Worm (Caenorhabditis elegans) whole organism, young adult: ENCODE results near the gene lst-6.

Experiments
- B0336.3 ChIP-seq: fragments of 200-800 bp; sonication (Bioruptor generic); IDR thresholded peaks from 2 replicates; pipeline ENCODE4 v1.3.6; 2022; ENCODE audit warnings: missing genetic modification characterization, missing compliant biosample characterization
- F23B12.7 ChIP-seq: sonication (generic microtip); optimal IDR thresholded peaks from 2 replicates; lab custom pipeline; 2017; ENCODE audit warnings: missing genetic modification characterization, mild to moderate bottlenecking, missing compliant biosample characterization, antibody characterized with exemption, moderate library complexity; ENCODE audit not compliant: insufficient read depth
- F37B4.10 ChIP-seq: fragments of 200-800 bp; sonication (Bioruptor generic); IDR thresholded peaks from 2 replicates; pipeline ENCODE4 v1.3.6; 2022; ENCODE audit warnings: missing genetic modification characterization, missing compliant biosample characterization
- F52B5.7 ChIP-seq: sonication (generic microtip); optimal IDR thresholded peaks from 2 replicates; lab custom pipeline; 2016; ENCODE audit warnings: mild to moderate bottlenecking, missing genetic modification characterization, missing compliant biosample characterization
- F57A8.1 ChIP-seq: fragments of 200-800 bp; sonication (Bioruptor generic); optimal IDR thresholded peaks from 2 replicates; lab custom pipeline; 2018; ENCODE audit warnings: mild to moderate bottlenecking, missing genetic modification characterization, moderate library complexity, missing compliant biosample characterization
- F57C9.4 ChIP-seq: sonication (generic microtip); optimal IDR thresholded peaks from 2 replicates; lab custom pipeline; 2017; ENCODE audit warnings: mild to moderate bottlenecking, missing genetic modification characterization, missing compliant biosample characterization
- T07F8.4 ChIP-seq: sonication (generic microtip); optimal IDR thresholded peaks from 2 replicates; lab custom pipeline; 2016; ENCODE audit warnings: mild to moderate bottlenecking, missing genetic modification characterization, moderate library complexity, missing compliant biosample characterization
- T26A5.8 ChIP-seq: sonication (generic microtip); optimal IDR thresholded peaks from 2 replicates; lab custom pipeline; 2016; ENCODE audit warnings: missing genetic modification characterization, missing compliant biosample characterization
- Y56A3A.18 ChIP-seq: fragments of 200-800 bp; sonication (Bioruptor generic); IDR thresholded peaks from 2 replicates; pipeline ENCODE4 v1.3.6; 2022; ENCODE audit warnings: missing genetic modification reagents, missing genetic modification characterization, missing compliant biosample characterization
- Y79H2A.3 ChIP-seq: fragments of 200-800 bp; sonication (Bioruptor generic); conservative IDR thresholded peaks from 2 replicates; pipeline ENCODE4 v1.3.6; 2022; ENCODE audit warnings: missing genetic modification reagents, missing genetic modification characterization, missing compliant biosample characterization
- Y95B8A.8 ChIP-seq: fragments of 200-800 bp; sonication (Bioruptor generic); IDR thresholded peaks from 2 replicates; pipeline ENCODE4 v1.3.6; 2022; ENCODE audit warnings: missing genetic modification reagents, missing genetic modification characterization, missing compliant biosample characterization
- aptf-2 ChIP-seq: fragments of 200-800 bp; sonication (Bioruptor generic); conservative IDR thresholded peaks from 2 replicates; pipeline ENCODE4 v1.3.6; 2022; ENCODE audit warnings: missing genetic modification reagents, missing genetic modification characterization, missing compliant biosample characterization
- aptf-3 ChIP-seq: fragments of 200-800 bp; sonication (Bioruptor generic); IDR thresholded peaks from 2 replicates; pipeline ENCODE4 v1.3.6; 2022; ENCODE audit warnings: missing genetic modification characterization, missing compliant biosample characterization
- attf-5 ChIP-seq: fragments of 200-800 bp; sonication (Bioruptor generic); optimal IDR thresholded peaks from 2 replicates; lab custom pipeline; 2018; ENCODE audit warnings: mild to moderate bottlenecking, missing genetic modification characterization, missing compliant biosample characterization
- cebp-1 ChIP-seq, 2 experiments: fragments of 200-800 bp in 1 of 2; sonication (Bioruptor generic) in 1 of 2; sonication (generic microtip) in 1 of 2; IDR thresholded peaks in 1 of 2; optimal IDR thresholded peaks in 1 of 2; 2 replicates each; pipeline versions ENCODE4 v1.3.6 to Lab custom; 2017 to 2022; ENCODE audit warnings: missing compliant biosample characterization in 2 of 2, missing genetic modification characterization in 2 of 2, mild to moderate bottlenecking in 1 of 2, missing genetic modification reagents in 1 of 2, moderate library complexity in 1 of 2
- ceh-100 ChIP-seq: fragments of 200-800 bp; sonication (Bioruptor generic); IDR thresholded peaks from 2 replicates; pipeline ENCODE4 v1.3.6; 2022; ENCODE audit warnings: missing genetic modification reagents, missing genetic modification characterization, missing compliant biosample characterization
- ceh-27 ChIP-seq: fragments of 200-800 bp; sonication (Bioruptor generic); optimal IDR thresholded peaks from 2 replicates; lab custom pipeline; 2018; ENCODE audit warnings: mild to moderate bottlenecking, missing genetic modification characterization, moderate library complexity, missing compliant biosample characterization
- ceh-40 ChIP-seq: fragments of 200-800 bp; sonication (Bioruptor generic); IDR thresholded peaks from 2 replicates; pipeline ENCODE4 v1.3.6; 2022; ENCODE audit warnings: missing genetic modification characterization, missing compliant biosample characterization
- ceh-79 ChIP-seq: sonication (generic microtip); optimal IDR thresholded peaks from 2 replicates; lab custom pipeline; 2017; ENCODE audit warnings: mild to moderate bottlenecking, missing genetic modification characterization, missing compliant biosample characterization
- die-1 ChIP-seq: sonication (generic microtip); optimal IDR thresholded peaks from 2 replicates; lab custom pipeline; 2016; ENCODE audit warnings: missing genotype, mild to moderate bottlenecking, missing genetic modification characterization, missing compliant biosample characterization
- dpff-1 ChIP-seq: sonication (generic microtip); optimal IDR thresholded peaks from 2 replicates; lab custom pipeline; 2017; ENCODE audit warnings: mild to moderate bottlenecking, missing genetic modification characterization, missing compliant biosample characterization
- egl-44 ChIP-seq: fragments of 200-800 bp; sonication (Bioruptor generic); IDR thresholded peaks from 2 replicates; pipeline ENCODE4 v1.3.6; 2022; ENCODE audit warnings: missing genetic modification reagents, missing genetic modification characterization, missing compliant biosample characterization
- fkh-3 ChIP-seq: sonication (generic microtip); optimal IDR thresholded peaks from 2 replicates; lab custom pipeline; 2016; ENCODE audit warnings: mild to moderate bottlenecking, missing genetic modification characterization, missing compliant biosample characterization
- hlh-12 ChIP-seq: sonication (generic microtip); optimal IDR thresholded peaks from 2 replicates; lab custom pipeline; 2016; ENCODE audit warnings: missing genetic modification characterization, missing compliant biosample characterization
- hmg-1.2 ChIP-seq: fragments of 200-800 bp; sonication (Bioruptor generic); IDR thresholded peaks from 2 replicates; pipeline ENCODE4 v1.3.6; 2022; ENCODE audit warnings: missing genetic modification reagents, missing genetic modification characterization, missing compliant biosample characterization
- hrde-1 ChIP-seq: sonication (generic microtip); optimal IDR thresholded peaks from 2 replicates; lab custom pipeline; 2016; ENCODE audit warnings: missing genetic modification characterization, mild to moderate bottlenecking, missing compliant biosample characterization, moderate library complexity, missing genotype, missing genetic modification reagents, borderline replicate concordance
- let-526 ChIP-seq: fragments of 200-800 bp; sonication (Bioruptor generic); IDR thresholded peaks from 2 replicates; pipeline ENCODE4 v1.3.6; 2022; ENCODE audit warnings: missing genetic modification reagents, missing genetic modification characterization, missing compliant biosample characterization
- let-607 ChIP-seq, 2 experiments: fragments of 200-800 bp in 1 of 2; sonication (Bioruptor generic) in 1 of 2; sonication (generic microtip) in 1 of 2; optimal IDR thresholded peaks; 2 replicates each; lab custom pipeline; 2016 to 2018; ENCODE audit warnings: mild to moderate bottlenecking in 2 of 2, missing compliant biosample characterization in 2 of 2, missing genetic modification characterization in 2 of 2, moderate library complexity in 2 of 2, missing genotype in 1 of 2
- lin-26 ChIP-seq: fragments of 200-800 bp; sonication (Bioruptor generic); IDR thresholded peaks from 2 replicates; pipeline ENCODE4 v1.3.6; 2022; ENCODE audit warnings: missing genetic modification reagents, missing genetic modification characterization, missing compliant biosample characterization
- lin-40 ChIP-seq: sonication (generic microtip); optimal IDR thresholded peaks from 2 replicates; lab custom pipeline; 2016; ENCODE audit warnings: missing genetic modification characterization, mild to moderate bottlenecking, missing compliant biosample characterization, missing genotype, missing genetic modification reagents
- lsl-1 ChIP-seq: fragments of 200-800 bp; sonication (Bioruptor generic); optimal IDR thresholded peaks from 2 replicates; lab custom pipeline; 2018; ENCODE audit warnings: mild to moderate bottlenecking, missing genetic modification characterization, moderate library complexity, missing compliant biosample characterization
- madf-6 ChIP-seq: fragments of 200-800 bp; sonication (Bioruptor generic); IDR thresholded peaks from 2 replicates; pipeline ENCODE4 v1.3.6; 2022; ENCODE audit warnings: missing genetic modification reagents, missing genetic modification characterization, missing compliant biosample characterization
- mel-28 ChIP-seq: sonication (generic microtip); optimal IDR thresholded peaks from 2 replicates; lab custom pipeline; 2016; ENCODE audit warnings: borderline replicate concordance, mild to moderate bottlenecking, missing genetic modification characterization, missing compliant biosample characterization
- mes-4 ChIP-seq: sonication (generic microtip); optimal IDR thresholded peaks from 2 replicates; lab custom pipeline; 2016; ENCODE audit warnings: missing genotype, missing genetic modification characterization, missing compliant biosample characterization
- mxl-1 ChIP-seq: sonication (generic microtip); optimal IDR thresholded peaks from 2 replicates; lab custom pipeline; 2016; ENCODE audit warnings: missing genetic modification characterization, missing compliant biosample characterization
- nfya-1 ChIP-seq: sonication (generic microtip); optimal IDR thresholded peaks from 2 replicates; lab custom pipeline; 2017; ENCODE audit warnings: antibody characterized with exemption, missing compliant biosample characterization, missing genetic modification characterization, borderline replicate concordance; ENCODE audit not compliant: insufficient read depth
- nfya-2 ChIP-seq: fragments of 200-800 bp; sonication (Bioruptor generic); IDR thresholded peaks from 2 replicates; pipeline ENCODE4 v1.3.6; 2022; ENCODE audit warnings: missing genetic modification reagents, missing genetic modification characterization, missing compliant biosample characterization
- nhr-27 ChIP-seq: fragments of 200-800 bp; sonication (Bioruptor generic); optimal IDR thresholded peaks from 2 replicates; lab custom pipeline; 2018; ENCODE audit warnings: mild to moderate bottlenecking, missing genetic modification characterization, moderate library complexity, missing compliant biosample characterization
- repo-1 ChIP-seq: sonication (generic microtip); optimal IDR thresholded peaks from 2 replicates; lab custom pipeline; 2017; ENCODE audit warnings: mild to moderate bottlenecking, missing genetic modification characterization, missing compliant biosample characterization
- sea-2 ChIP-seq: fragments of 200-800 bp; sonication (Bioruptor generic); IDR thresholded peaks from 2 replicates; pipeline ENCODE4 v1.3.6; 2022; ENCODE audit warnings: missing genetic modification characterization, missing compliant biosample characterization
- snpc-4 ChIP-seq, 5 experiments: fragments of 150-350 bp in 1 of 5; sonication (generic microtip) in 4 of 5; optimal IDR thresholded peaks; 2 replicates each; lab custom pipeline; 2014 to 2018; ENCODE audit warnings: missing genetic modification characterization in 5 of 5, missing biosample characterization in 3 of 5, antibody characterized with exemption in 2 of 5, mild to moderate bottlenecking in 2 of 5, missing compliant biosample characterization in 2 of 5, missing genotype in 2 of 5, moderate library complexity in 2 of 5, missing genetic modification reagents in 1 of 5
- sptf-2 ChIP-seq: fragments of 200-800 bp; sonication (Bioruptor generic); optimal IDR thresholded peaks from 2 replicates; lab custom pipeline; 2018; ENCODE audit warnings: mild to moderate bottlenecking, missing genetic modification characterization, missing compliant biosample characterization
- tbp1 ChIP-seq: fragments of 200-800 bp; sonication (Bioruptor generic); optimal IDR thresholded peaks from 2 replicates; lab custom pipeline; 2018; ENCODE audit warnings: mild to moderate bottlenecking, missing genetic modification characterization, missing compliant biosample characterization
- unc-130 ChIP-seq: sonication (generic microtip); optimal IDR thresholded peaks from 2 replicates; lab custom pipeline; 2016; ENCODE audit warnings: missing genetic modification reagents, missing genetic modification characterization, missing compliant biosample characterization
- zim-3 ChIP-seq: sonication (generic microtip); optimal IDR thresholded peaks from 2 replicates; lab custom pipeline; 2017; ENCODE audit warnings: mild to moderate bottlenecking, missing genetic modification characterization, moderate library complexity, missing compliant biosample characterization
- ztf-3 ChIP-seq: fragments of 200-800 bp; sonication (Bioruptor generic); optimal IDR thresholded peaks from 2 replicates; lab custom pipeline; 2018; ENCODE audit warnings: mild to moderate bottlenecking, missing genetic modification characterization, missing compliant biosample characterization

lst-6 gene

ce11 chrII:6994677-6995076 is 27.6 kb downstream of the lst-6 start, which contains the start of gene unc-104:
TSS of gene unc-104 (plus strand) at chrII:6994987.
- TF ChIP-seq madf-6 (GFP tag; lab: Robert Waterston, UW) (no peak), nfya-1 (no peak), mes-4 (no peak), ztf-3 (GFP tag; lab: Kevin White, UChicago) (no peak), egl-44 (GFP tag; lab: Robert Waterston, UW) (no peak), ceh-27 (no peak), F52B5.7 (tag; lab: Kevin White, UChicago) (no peak), cebp-1 (GFP tag; IDR thresholded peaks at IDR 0.05; lab: Robert Waterston, UW) (no peak), cebp-1 (tag; optimal IDR thresholded peaks at IDR 0.05; lab: Kevin White, UChicago) (no peak), hlh-12 (no peak), lsl-1 (no peak), sptf-2 (GFP tag; lab: Kevin White, UChicago) (no peak), T07F8.4 (tag; lab: Kevin White, UChicago) (no peak), die-1 (tag; lab: Kevin White, UChicago) (no peak)

ce11 chrII:6992949-6993348 is 29.4 kb downstream of the lst-6 start:
- no peak for TF ChIP-seq nhr-27 (tag; lab: Kevin White, UChicago)
- TF ChIP-seq sea-2 (GFP tag; lab: Robert Waterston, UW) = no peak
- TF ChIP-seq B0336.3 = no peak
- TF ChIP-seq ceh-40 (GFP tag; lab: Robert Waterston, UW) = no peak
- peak; percentile 6 for TF ChIP-seq attf-5 (GFP tag; lab: Kevin White, UChicago)
- TF ChIP-seq ceh-79 (tag; lab: Kevin White, UChicago) = no peak
- TF ChIP-seq repo-1 (tag; lab: Kevin White, UChicago) = no peak
- TF ChIP-seq Y56A3A.18 = no peak
- no peak for TF ChIP-seq hrde-1 (tag; lab: Kevin White, UChicago)
- TF ChIP-seq dpff-1 (tag; lab: Kevin White, UChicago) = no peak
- no peak for TF ChIP-seq zim-3 (tag; lab: Kevin White, UChicago)
- no peak for TF ChIP-seq snpc-4 (GFP tag; optimal IDR thresholded peaks at IDR 0.05; lab: Kevin White, UChicago)
- peak in 1 of 4 experiments; percentile 9 for TF ChIP-seq snpc-4 (tag; optimal IDR thresholded peaks at IDR 0.05; lab: Kevin White, UChicago)
- no peak for TF ChIP-seq T07F8.4 (tag; lab: Kevin White, UChicago)
- TF ChIP-seq nfya-2 (GFP tag; lab: Robert Waterston, UW) = no peak
- no peak for TF ChIP-seq aptf-3 (GFP tag; lab: Robert Waterston, UW)
- TF ChIP-seq lin-40 (tag; lab: Kevin White, UChicago) = peak; percentile 40
- no peak for TF ChIP-seq aptf-2 (GFP tag; lab: Robert Waterston, UW)
- no peak for TF ChIP-seq Y79H2A.3
- TF ChIP-seq F57A8.1 = no peak
- TF ChIP-seq sptf-2 (GFP tag; lab: Kevin White, UChicago) = no peak
- TF ChIP-seq fkh-3 (tag; lab: Kevin White, UChicago) = no peak
- TF ChIP-seq mxl-1 (tag; lab: Kevin White, UChicago) = no peak
- TF ChIP-seq lin-26 (GFP tag; lab: Robert Waterston, UW) = no peak
- no peak for TF ChIP-seq let-607 (tag; optimal IDR thresholded peaks at IDR 0.05; lab: Kevin White, UChicago)
- no peak for TF ChIP-seq mel-28
- TF ChIP-seq die-1 (tag; lab: Kevin White, UChicago) = no peak
- peak; percentile 36 for TF ChIP-seq ceh-27
- peak; percentile 47; the same call in 1 of the 2 replicates for TF ChIP-seq hmg-1.2 (GFP tag; lab: Robert Waterston, UW)
- no peak for TF ChIP-seq T26A5.8 (tag; lab: Kevin White, UChicago)
- no peak for TF ChIP-seq F37B4.10 (GFP tag; lab: Robert Waterston, UW)
- no peak for TF ChIP-seq unc-130
- no peak for TF ChIP-seq F57C9.4
- no peak for TF ChIP-seq mes-4
- no peak for TF ChIP-seq nfya-1
- TF ChIP-seq F23B12.7 (tag; lab: Kevin White, UChicago) = no peak
- no peak for TF ChIP-seq Y95B8A.8 (GFP tag; lab: Robert Waterston, UW)
- no peak for TF ChIP-seq egl-44 (GFP tag; lab: Robert Waterston, UW)
- TF ChIP-seq ceh-100 (GFP tag; lab: Robert Waterston, UW) = no peak
- no peak for TF ChIP-seq let-526 (GFP tag; lab: Robert Waterston, UW)
- TF ChIP-seq tbp1 = no peak
